Fruit fly (Drosophila melanogaster) whole organism, pupa: ENCODE measurements around the gene CG1161.

ENCODE experiments used
- CG12605 ChIP-seq: fragments of 200-800 bp; sonication (Bioruptor generic); IDR thresholded peaks from 2 replicates; pipeline ENCODE4 v1.3.6; 2022; ENCODE audit warnings: missing biosample characterization, missing genetic modification characterization
- CG14655 ChIP-seq: fragments of 200-800 bp; sonication (Bioruptor generic); optimal IDR thresholded peaks from 3 replicates; lab custom pipeline; 2017; ENCODE audit warnings: mild to moderate bottlenecking, missing biosample characterization, missing genetic modification reagents, missing genetic modification characterization
- CG15710 ChIP-seq: fragments of 200-800 bp; sonication (Bioruptor generic); optimal IDR thresholded peaks from 2 replicates; lab custom pipeline; 2018; ENCODE audit warnings: missing biosample characterization, mild to moderate bottlenecking, missing genetic modification characterization, moderate library complexity
- CG17806 ChIP-seq: fragments of 200-800 bp; sonication (Bioruptor generic); optimal IDR thresholded peaks from 2 replicates; lab custom pipeline; 2018; ENCODE audit warnings: missing biosample characterization, mild to moderate bottlenecking, missing genetic modification characterization, moderate library complexity
- CG4496 ChIP-seq: fragments of 200-800 bp; sonication (Bioruptor generic); IDR thresholded peaks from 3 replicates; pipeline ENCODE4 v1.3.6; 2022; ENCODE audit warnings: missing biosample characterization, missing genetic modification characterization
- CG8159 ChIP-seq: fragments of 200-800 bp; sonication (Bioruptor generic); optimal IDR thresholded peaks from 3 replicates; lab custom pipeline; 2018; ENCODE audit warnings: missing biosample characterization, mild to moderate bottlenecking, missing genetic modification characterization, moderate library complexity
- CG8301 ChIP-seq: fragments of 200-800 bp; sonication (Bioruptor generic); optimal IDR thresholded peaks from 2 replicates; lab custom pipeline; 2018; ENCODE audit warnings: missing biosample characterization, mild to moderate bottlenecking, missing genetic modification characterization
- D1 ChIP-seq: fragments of 200-800 bp; sonication (Bioruptor generic); optimal IDR thresholded peaks from 2 replicates; lab custom pipeline; 2018; ENCODE audit warnings: missing biosample characterization, mild to moderate bottlenecking, missing genetic modification characterization, moderate library complexity
- EcR ChIP-seq: fragments of 200-800 bp; sonication (Bioruptor generic); optimal IDR thresholded peaks from 3 replicates; lab custom pipeline; 2019; ENCODE audit warnings: missing biosample characterization, missing genetic modification characterization, mild to moderate bottlenecking, moderate library complexity, missing genetic modification reagents
- Pif1A ChIP-seq: fragments of 200-800 bp; sonication (Bioruptor generic); optimal IDR thresholded peaks from 3 replicates; lab custom pipeline; 2016; ENCODE audit warnings: missing biosample characterization, missing genetic modification characterization
- fd96Ca ChIP-seq: fragments of 200-800 bp; sonication (Bioruptor generic); IDR thresholded peaks from 3 replicates; pipeline ENCODE4 v1.3.6; 2022; ENCODE audit warnings: missing biosample characterization, missing genetic modification characterization
- rn ChIP-seq: fragments of 200-800 bp; sonication (Bioruptor generic); IDR thresholded peaks from 2 replicates; pipeline ENCODE4 v1.3.6; 2022; ENCODE audit warnings: missing biosample characterization, missing genetic modification characterization

DNA sequence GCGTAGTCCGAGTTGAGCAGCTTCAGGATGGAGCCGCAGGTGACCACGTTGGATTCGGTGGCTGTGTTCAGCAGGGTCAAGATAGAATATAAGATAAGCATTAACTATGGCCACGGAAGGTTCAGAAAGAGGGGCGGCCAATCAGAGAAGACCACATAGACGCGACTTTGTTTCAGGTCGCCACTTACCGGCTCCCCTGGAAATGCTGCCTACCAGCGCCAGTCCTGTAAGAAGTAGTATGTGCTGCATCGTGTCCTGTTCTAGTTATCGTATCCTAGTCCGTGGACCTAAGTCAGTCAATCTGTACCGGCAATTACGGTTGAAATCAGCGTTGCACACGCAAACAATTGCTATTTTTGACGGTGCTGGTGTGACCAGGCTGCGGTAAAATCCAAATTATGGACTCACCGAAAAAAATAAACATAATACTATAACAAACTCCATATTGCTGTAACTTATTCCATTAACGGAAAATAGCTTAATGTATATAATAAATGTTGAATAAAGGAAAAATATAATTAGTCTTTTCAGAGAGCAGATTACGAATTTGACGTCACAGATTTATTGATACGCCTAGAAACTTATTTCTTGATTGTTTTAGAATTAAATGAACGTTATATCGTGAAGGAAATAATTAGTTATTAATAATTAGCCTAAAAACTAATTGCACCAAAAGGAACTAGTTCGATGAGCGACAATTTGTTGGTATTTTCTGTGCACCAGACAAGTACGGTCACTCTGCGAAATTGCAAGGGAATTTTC lies at the start of gene CG1161, which contains the start of gene CG11999:
- TF ChIP-seq EcR = no peak
- no peak for TF ChIP-seq CG14655 (GFP tag; lab: Kevin White, UChicago)
- peak; percentile 48 for TF ChIP-seq CG8159 (tag; lab: Kevin White, UChicago)
- no peak for TF ChIP-seq CG17806 (tag; lab: Kevin White, UChicago)
- TF ChIP-seq CG8301 (tag; lab: Kevin White, UChicago) = no peak
- TF ChIP-seq CG12605 = no peak
- TF ChIP-seq D1 (tag; lab: Kevin White, UChicago) = no peak
- TF ChIP-seq CG4496 (GFP tag; lab: Robert Waterston, UW) = no peak
- no peak for TF ChIP-seq Pif1A (GFP tag; lab: Kevin White, UChicago)
- no peak for TF ChIP-seq CG15710 (tag; lab: Kevin White, UChicago)
- no peak for TF ChIP-seq rn (GFP tag; lab: Robert Waterston, UW)
- TF ChIP-seq fd96Ca = no peak
